Fruit fly (Drosophila melanogaster): ENCODE data around the gene CG13693.

The CG13693 gene

DNA sequence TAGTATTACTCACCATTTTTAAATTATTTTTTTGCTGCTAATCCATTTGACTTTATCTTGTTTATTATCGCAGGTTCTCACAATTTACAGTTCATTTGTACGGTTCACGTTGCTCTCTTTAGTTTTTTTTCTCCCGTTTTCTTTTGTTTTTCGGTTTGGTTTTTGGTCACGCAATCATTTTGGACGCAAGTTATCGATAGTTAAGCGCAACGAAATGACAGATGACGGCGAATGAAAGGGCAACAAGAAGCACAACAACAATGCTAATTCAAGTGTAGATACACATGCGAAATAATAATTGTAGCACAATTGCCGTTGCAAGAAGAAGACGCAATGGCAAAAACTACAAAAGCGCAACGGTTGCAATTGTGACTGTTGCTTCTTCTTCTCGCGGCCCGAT lies 16.3 kb downstream of the CG13693 start:
- TF ChIP-seq CG8359 (GFP tag; optimal IDR thresholded peaks at IDR 0.05; ENCODE audit: borderline replicate concordance) (no peak), zen2 (GFP tag; IDR thresholded peaks at IDR 0.05; ENCODE audit: partially characterized antibody) (no peak), CG11504 (tag; optimal IDR thresholded peaks at IDR 0.05) (no peak), CG9437 (GFP tag; optimal IDR thresholded peaks at IDR 0.05) (peak; percentile 28), CG1529 (GFP tag; optimal IDR thresholded peaks at IDR 0.05) (no peak), eve (GFP tag; optimal IDR thresholded peaks at IDR 0.05) (peak in 1 of 2 experiments; percentile 21), vfl (GFP tag; optimal IDR thresholded peaks at IDR 0.05) (no peak), Xbp1 (GFP tag; optimal IDR thresholded peaks at IDR 0.05) (no peak), Sry-δ (GFP tag; optimal IDR thresholded peaks at IDR 0.05) (peak; percentile 10), dati (GFP tag; IDR thresholded peaks at IDR 0.05) (no peak), pho (GFP tag; optimal IDR thresholded peaks at IDR 0.05) (no peak), CG15011 (GFP tag; optimal IDR thresholded peaks at IDR 0.05) (no peak), pita (GFP tag; optimal IDR thresholded peaks at IDR 0.05) (no peak), CG13624 (GFP tag; optimal IDR thresholded peaks at IDR 0.05) (no peak), caup (GFP tag; optimal IDR thresholded peaks at IDR 0.05; ENCODE audit: severe bottlenecking) (no peak), tx (GFP tag; optimal IDR thresholded peaks at IDR 0.05) (no peak), CG3995 (GFP tag; optimal IDR thresholded peaks at IDR 0.05) (peak; percentile 92), CG6654 (GFP tag; optimal IDR thresholded peaks at IDR 0.05) (no peak), en (GFP tag; optimal IDR thresholded peaks at IDR 0.05) (no peak), vnd (GFP tag; IDR thresholded peaks at IDR 0.05; ENCODE audit: partially characterized antibody) (no peak), Dref (GFP tag; IDR thresholded peaks at IDR 0.05) (peak; percentile 37), ro (GFP tag; IDR thresholded peaks at IDR 0.05) (no peak), pfk (GFP tag; optimal IDR thresholded peaks at IDR 0.05) (no peak), knrl (GFP tag; IDR thresholded peaks at IDR 0.05; ENCODE audit: partially characterized antibody) (0 out of 3 replicates have a peak, but pooled peaks have one; percentile 6), gem (tag; optimal IDR thresholded peaks at IDR 0.05) (no peak), Pdp1 (GFP tag; optimal IDR thresholded peaks at IDR 0.05) (peak in 1 of 2 experiments; percentile 85), CG1602 (GFP tag; optimal IDR thresholded peaks at IDR 0.05) (no peak), BEAF-32 (GFP tag; optimal IDR thresholded peaks at IDR 0.05) (peak; percentile 50), Hr51 (GFP tag; optimal IDR thresholded peaks at IDR 0.05) (no peak), rib (GFP tag; IDR thresholded peaks at IDR 0.05) (no peak), bab2 (GFP tag; optimal IDR thresholded peaks at IDR 0.05) (no peak), ato (GFP tag; IDR thresholded peaks at IDR 0.05; ENCODE audit: partially characterized antibody) (no peak), tap (tag; optimal IDR thresholded peaks at IDR 0.05) (no peak), CG12659 (GFP tag; optimal IDR thresholded peaks at IDR 0.05) (peak; percentile 8), cas (GFP tag; IDR thresholded peaks at IDR 0.05) (no peak)

DNA sequence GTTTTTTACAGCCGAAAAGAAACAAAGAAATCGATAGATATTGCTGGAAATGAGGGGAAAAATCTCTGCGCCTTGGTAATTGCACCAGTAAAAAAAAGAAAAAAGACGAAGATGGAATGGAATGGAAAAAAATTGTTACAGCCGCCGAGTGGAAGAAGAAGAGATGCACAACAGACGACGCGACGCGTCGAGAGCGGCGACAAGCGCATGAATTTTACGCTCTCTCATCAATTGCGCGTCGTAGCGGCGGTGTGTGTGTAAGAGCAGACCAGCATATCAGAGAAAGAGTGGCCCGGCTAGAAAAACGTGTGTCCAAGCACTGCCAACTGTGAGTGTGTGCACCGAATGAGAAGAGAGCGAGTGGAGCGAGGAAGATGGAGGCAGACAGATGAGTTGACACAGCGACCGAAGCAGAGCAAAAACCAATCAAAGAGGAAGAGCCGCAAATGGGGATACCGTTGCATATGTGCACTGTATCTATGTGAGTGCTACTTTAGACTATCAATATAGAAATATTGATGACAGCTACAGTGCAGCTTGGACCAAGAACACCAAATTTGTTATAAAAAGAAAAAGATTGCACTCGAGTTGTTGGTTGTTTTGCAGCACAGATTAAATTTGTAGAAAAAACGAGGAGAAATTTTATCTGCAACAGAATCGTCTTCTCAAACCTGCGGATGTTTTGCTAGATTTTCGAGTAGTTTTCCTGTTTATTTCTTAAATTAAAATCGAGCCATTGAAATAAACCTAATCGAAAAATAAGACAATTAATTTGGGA lies 16.9 kb downstream of the CG13693 start:
- TF ChIP-seq insv (GFP tag; optimal IDR thresholded peaks at IDR 0.05) (no peak), CG10654 (GFP tag; optimal IDR thresholded peaks at IDR 0.05) (no peak), wdn (GFP tag; IDR thresholded peaks at IDR 0.05) (no peak), CG7556 (GFP tag; optimal IDR thresholded peaks at IDR 0.05) (peak; percentile 22), Adf1 (GFP tag; IDR thresholded peaks at IDR 0.05) (peak; percentile 79), CG10321 (GFP tag; IDR thresholded peaks at IDR 0.05) (no peak), CG11456 (GFP tag; IDR thresholded peaks at IDR 0.05) (no peak), CG17328 (GFP tag; IDR thresholded peaks at IDR 0.05) (0 out of 2 replicates have a peak, but pooled peaks have one; percentile 22), PHDP (tag; optimal IDR thresholded peaks at IDR 0.05) (no peak), CG4282 (GFP tag; optimal IDR thresholded peaks at IDR 0.05) (no peak), CHES-1-like (GFP tag; optimal IDR thresholded peaks at IDR 0.05) (peak; percentile 26), corto (GFP tag; optimal IDR thresholded peaks at IDR 0.05) (peak; percentile 2), bab2 (GFP tag; optimal IDR thresholded peaks at IDR 0.05) (no peak), Xbp1 (GFP tag; optimal IDR thresholded peaks at IDR 0.05) (peak; percentile 47), CG17361 (GFP tag; IDR thresholded peaks at IDR 0.05) (0 out of 3 replicates have a peak, but pooled peaks have one; percentile 22), CG11247 (GFP tag; IDR thresholded peaks at IDR 0.05) (no peak), unc-4 (GFP tag; IDR thresholded peaks at IDR 0.05; ENCODE audit: partially characterized antibody) (no peak; the same call in 1 of the 2 replicates)

All from whole organism, embryonic.